Fruit fly (Drosophila melanogaster) whole organism, embryonic: ENCODE data around the gene c12.2.

Experiments
- Abd-B ChIP-seq: fragments of 200-800 bp; sonication (Bioruptor generic); optimal IDR thresholded peaks from 2 replicates; lab custom pipeline; 2018; ENCODE audit warnings: missing biosample characterization, mild to moderate bottlenecking, missing genetic modification characterization, moderate library complexity
- Aef1 ChIP-seq: fragments of 200-800 bp; sonication (Bioruptor generic); IDR thresholded peaks from 3 replicates; pipeline ENCODE4 v1.3.6; 2022; ENCODE audit warnings: missing biosample characterization, missing genetic modification characterization
- BtbVII ChIP-seq: fragments of 200-800 bp; sonication (Bioruptor generic); optimal IDR thresholded peaks from 3 replicates; lab custom pipeline; 2017; ENCODE audit warnings: missing biosample characterization, mild to moderate bottlenecking, missing genetic modification characterization
- CG10431 ChIP-seq: fragments of 200-800 bp; sonication (Bioruptor generic); optimal IDR thresholded peaks from 3 replicates; lab custom pipeline; 2018; ENCODE audit warnings: missing biosample characterization, mild to moderate bottlenecking, missing genetic modification characterization
- CG11247 ChIP-seq: fragments of 200-800 bp; sonication (Bioruptor generic); IDR thresholded peaks from 2 replicates; pipeline ENCODE4 v1.3.6; 2022; ENCODE audit warnings: missing biosample characterization, missing genetic modification characterization
- CG14965 ChIP-seq: fragments of 200-800 bp; sonication (Bioruptor generic); optimal IDR thresholded peaks from 2 replicates; lab custom pipeline; 2016; ENCODE audit warnings: missing biosample characterization, missing genetic modification characterization, borderline replicate concordance
- CG1647 ChIP-seq: fragments of 200-800 bp; sonication (Bioruptor generic); optimal IDR thresholded peaks from 3 replicates; lab custom pipeline; 2016; ENCODE audit warnings: missing biosample characterization, missing genetic modification characterization
- CG17829 ChIP-seq: fragments of 200-800 bp; optimal IDR thresholded peaks from 2 replicates; lab custom pipeline; 2019; ENCODE audit warnings: missing biosample characterization, mild to moderate bottlenecking, missing genetic modification characterization, moderate library complexity
- CG2129 ChIP-seq: fragments of 200-800 bp; sonication (Bioruptor generic); IDR thresholded peaks from 2 replicates; pipeline ENCODE4 v1.3.6; 2022; ENCODE audit warnings: missing biosample characterization, missing genetic modification characterization; ENCODE audit not compliant: partially characterized antibody
- CG2678 ChIP-seq: fragments of 200-800 bp; sonication (Bioruptor generic); optimal IDR thresholded peaks from 3 replicates; lab custom pipeline; 2019; ENCODE audit warnings: missing biosample characterization, mild to moderate bottlenecking, missing genetic modification characterization, moderate library complexity
- CG6813 ChIP-seq: fragments of 200-800 bp; sonication (Bioruptor generic); optimal IDR thresholded peaks from 2 replicates; lab custom pipeline; 2017; ENCODE audit warnings: missing biosample characterization, missing genetic modification characterization, mild to moderate bottlenecking, moderate library complexity, missing genetic modification reagents
- CG7357 ChIP-seq: fragments of 200-800 bp; sonication (Bioruptor generic); IDR thresholded peaks from 3 replicates; pipeline ENCODE4 v1.3.6; 2022; ENCODE audit warnings: missing biosample characterization, missing genetic modification characterization
- CG7987 ChIP-seq: fragments of 200-800 bp; sonication (Bioruptor generic); optimal IDR thresholded peaks from 2 replicates; lab custom pipeline; 2018; ENCODE audit warnings: missing biosample characterization, mild to moderate bottlenecking, missing genetic modification characterization, moderate library complexity
- CG8359 ChIP-seq: fragments of 200-800 bp; sonication (Bioruptor generic); optimal IDR thresholded peaks from 2 replicates; lab custom pipeline; 2017; ENCODE audit warnings: missing biosample characterization, mild to moderate bottlenecking, missing genetic modification characterization, borderline replicate concordance
- CG8388 ChIP-seq: fragments of 200-800 bp; sonication (Bioruptor generic); optimal IDR thresholded peaks from 2 replicates; lab custom pipeline; 2019; ENCODE audit warnings: missing biosample characterization, mild to moderate bottlenecking, missing genetic modification characterization, moderate library complexity
- CoRest ChIP-seq: fragments of 200-800 bp; sonication (Bioruptor generic); optimal IDR thresholded peaks from 3 replicates; lab custom pipeline; 2018; ENCODE audit warnings: missing biosample characterization, mild to moderate bottlenecking, missing genetic modification characterization, moderate library complexity
- CrebB ChIP-seq: fragments of 200-800 bp; sonication (Bioruptor generic); optimal IDR thresholded peaks from 3 replicates; lab custom pipeline; 2018; ENCODE audit warnings: missing biosample characterization, mild to moderate bottlenecking, missing genetic modification characterization
- D19A ChIP-seq: fragments of 200-800 bp; optimal IDR thresholded peaks from 3 replicates; lab custom pipeline; 2019; ENCODE audit warnings: missing biosample characterization, mild to moderate bottlenecking, missing genetic modification characterization, moderate library complexity
- Dip2 ChIP-seq: fragments of 200-800 bp; sonication (Bioruptor generic); IDR thresholded peaks from 2 replicates; pipeline ENCODE4 v1.3.6; 2022; ENCODE audit warnings: missing biosample characterization, missing genetic modification characterization
- Ets65A ChIP-seq: fragments of 200-800 bp; sonication (Bioruptor generic); peaks from one replicate; lab custom pipeline; 2016; ENCODE audit warnings: missing biosample characterization, missing genetic modification characterization
- Fer2 ChIP-seq: fragments of 200-800 bp; sonication (Bioruptor generic); optimal IDR thresholded peaks from 2 replicates; lab custom pipeline; 2018; ENCODE audit warnings: missing biosample characterization, mild to moderate bottlenecking, missing genetic modification characterization, moderate library complexity
- GATAe ChIP-seq: fragments of 200-800 bp; sonication (Bioruptor generic); conservative IDR thresholded peaks from 2 replicates; pipeline ENCODE4 v1.3.6; 2022; ENCODE audit warnings: missing biosample characterization, missing genetic modification characterization
- H2.0 ChIP-seq: fragments of 200-800 bp; sonication (Bioruptor generic); IDR thresholded peaks from 2 replicates; pipeline ENCODE4 v1.3.6; 2022; ENCODE audit warnings: missing biosample characterization, missing genetic modification characterization
- Hmx ChIP-seq: fragments of 200-800 bp; sonication (Bioruptor generic); optimal IDR thresholded peaks from 2 replicates; lab custom pipeline; 2016; ENCODE audit warnings: missing biosample characterization, missing genetic modification characterization
- Hr51 ChIP-seq, 2 experiments: fragments of 200-800 bp; sonication (Bioruptor generic); optimal IDR thresholded peaks; 2 replicates in 1 of 2; 3 replicates in 1 of 2; lab custom pipeline; 2016 to 2018; ENCODE audit warnings: missing biosample characterization in 2 of 2, missing genetic modification characterization in 2 of 2, mild to moderate bottlenecking in 1 of 2, moderate library complexity in 1 of 2
- MESR4 ChIP-seq: fragments of 200-800 bp; sonication (Bioruptor generic); optimal IDR thresholded peaks from 2 replicates; lab custom pipeline; 2018; ENCODE audit warnings: missing biosample characterization, mild to moderate bottlenecking, missing genetic modification characterization, moderate library complexity
- PHDP ChIP-seq: fragments of 200-800 bp; sonication (Bioruptor generic); optimal IDR thresholded peaks from 3 replicates; lab custom pipeline; 2018; ENCODE audit warnings: missing biosample characterization, mild to moderate bottlenecking, missing genetic modification characterization, moderate library complexity
- Ptx1 ChIP-seq: fragments of 200-800 bp; sonication (Bioruptor generic); IDR thresholded peaks from 2 replicates; pipeline ENCODE4 v1.3.6; 2022; ENCODE audit warnings: missing biosample characterization, missing genetic modification characterization
- Xrp1 ChIP-seq: fragments of 200-800 bp; sonication (Bioruptor generic); IDR thresholded peaks from 2 replicates; pipeline ENCODE4 v1.3.6; 2022; ENCODE audit warnings: missing biosample characterization, missing genetic modification characterization
- ab ChIP-seq: fragments of 200-800 bp; sonication (Bioruptor generic); optimal IDR thresholded peaks from 2 replicates; lab custom pipeline; 2016; ENCODE audit warnings: missing biosample characterization, missing genetic modification characterization
- al ChIP-seq: fragments of 200-800 bp; sonication (Bioruptor generic); IDR thresholded peaks from 2 replicates; pipeline ENCODE4 v1.3.6; 2022; ENCODE audit warnings: missing biosample characterization, missing genetic modification characterization
- az2 ChIP-seq: fragments of 200-800 bp; sonication (Bioruptor generic); optimal IDR thresholded peaks from 3 replicates; lab custom pipeline; 2016; ENCODE audit warnings: missing biosample characterization, missing genetic modification characterization
- cad ChIP-seq: fragments of >200 bp; optimal IDR thresholded peaks from 2 replicates; lab custom pipeline; 2017; ENCODE audit warnings: missing biosample characterization, missing genetic modification characterization
- cas ChIP-seq: fragments of 200-800 bp; sonication (Bioruptor generic); IDR thresholded peaks from 2 replicates; pipeline ENCODE4 v1.3.6; 2022; ENCODE audit warnings: missing biosample characterization, missing genetic modification characterization
- cato ChIP-seq: fragments of 200-800 bp; sonication (Bioruptor generic); optimal IDR thresholded peaks from 2 replicates; lab custom pipeline; 2016; ENCODE audit warnings: missing biosample characterization, missing genetic modification characterization, borderline replicate concordance
- dm ChIP-seq: fragments of 200-800 bp; sonication (Bioruptor generic); optimal IDR thresholded peaks from 3 replicates; lab custom pipeline; 2016; ENCODE audit warnings: missing biosample characterization, missing genetic modification characterization
- exex ChIP-seq: fragments of 200-800 bp; sonication (Bioruptor generic); optimal IDR thresholded peaks from 4 replicates; lab custom pipeline; 2018; ENCODE audit warnings: missing biosample characterization, mild to moderate bottlenecking, missing genetic modification characterization, moderate library complexity
- fd3F ChIP-seq: fragments of 200-800 bp; sonication (Bioruptor generic); optimal IDR thresholded peaks from 2 replicates; lab custom pipeline; 2018; ENCODE audit warnings: missing biosample characterization, mild to moderate bottlenecking, missing genetic modification characterization, moderate library complexity
- gcm2 ChIP-seq: fragments of 200-800 bp; sonication (Bioruptor generic); optimal IDR thresholded peaks from 2 replicates; lab custom pipeline; 2016; ENCODE audit warnings: missing biosample characterization, missing genetic modification characterization
- hkb ChIP-seq, 2 experiments: fragments of 200-800 bp in 1 of 2; fragments of >200 bp in 1 of 2; sonication (Bioruptor generic) in 1 of 2; IDR thresholded peaks in 1 of 2; optimal IDR thresholded peaks in 1 of 2; 2 replicates each; pipeline versions ENCODE4 v1.3.6 to Lab custom; 2017 to 2022; ENCODE audit warnings: missing biosample characterization in 1 of 2, missing genetic modification characterization in 1 of 2
- kay ChIP-seq: fragments of 200-800 bp; sonication (Bioruptor generic); optimal IDR thresholded peaks from 2 replicates; lab custom pipeline; 2016; ENCODE audit warnings: missing biosample characterization, missing genetic modification characterization
- nau ChIP-seq: fragments of 200-800 bp; sonication (Bioruptor generic); optimal IDR thresholded peaks from 3 replicates; lab custom pipeline; 2017; ENCODE audit warnings: missing biosample characterization, mild to moderate bottlenecking, missing genetic modification characterization, missing genetic modification reagents
- onecut ChIP-seq: fragments of 200-800 bp; sonication (Bioruptor generic); IDR thresholded peaks from 2 replicates; pipeline ENCODE4 v1.3.6; 2022; ENCODE audit warnings: missing biosample characterization, missing genetic modification characterization
- prd ChIP-seq, 3 experiments: fragments of >200 bp in 2 of 3; fragments of 200-800 bp in 1 of 3; sonication (Bioruptor generic) in 1 of 3; optimal IDR thresholded peaks in 2 of 3; IDR thresholded peaks in 1 of 3; 2 replicates in 2 of 3; 3 replicates in 1 of 3; pipeline versions ENCODE4 v1.3.6 to Lab custom; 2017 to 2022; ENCODE audit warnings: missing biosample characterization in 1 of 3, missing genetic modification characterization in 1 of 3
- seq ChIP-seq: fragments of 200-800 bp; sonication (Bioruptor generic); IDR thresholded peaks from 2 replicates; pipeline ENCODE4 v1.3.6; 2022; ENCODE audit warnings: missing biosample characterization, missing genetic modification characterization
- sim ChIP-seq: fragments of 200-800 bp; sonication (Bioruptor generic); IDR thresholded peaks from 2 replicates; pipeline ENCODE4 v1.3.6; 2022; ENCODE audit warnings: missing biosample characterization, missing genetic modification characterization
- sima ChIP-seq: fragments of 200-800 bp; sonication (Bioruptor generic); optimal IDR thresholded peaks from 2 replicates; lab custom pipeline; 2016; ENCODE audit warnings: missing biosample characterization, missing genetic modification characterization
- stc ChIP-seq: fragments of 200-800 bp; sonication (Bioruptor generic); IDR thresholded peaks from 2 replicates; pipeline ENCODE4 v1.3.6; 2022; ENCODE audit warnings: missing biosample characterization, missing genetic modification characterization
- tx ChIP-seq: fragments of 200-800 bp; sonication (Bioruptor generic); optimal IDR thresholded peaks from 2 replicates; lab custom pipeline; 2016; ENCODE audit warnings: missing biosample characterization, missing genetic modification characterization
- unc-4 ChIP-seq: fragments of 200-800 bp; sonication (Bioruptor generic); IDR thresholded peaks from 2 replicates; pipeline ENCODE4 v1.3.6; 2022; ENCODE audit warnings: missing biosample characterization, missing genetic modification characterization; ENCODE audit not compliant: partially characterized antibody

c12.2 gene

DNA sequence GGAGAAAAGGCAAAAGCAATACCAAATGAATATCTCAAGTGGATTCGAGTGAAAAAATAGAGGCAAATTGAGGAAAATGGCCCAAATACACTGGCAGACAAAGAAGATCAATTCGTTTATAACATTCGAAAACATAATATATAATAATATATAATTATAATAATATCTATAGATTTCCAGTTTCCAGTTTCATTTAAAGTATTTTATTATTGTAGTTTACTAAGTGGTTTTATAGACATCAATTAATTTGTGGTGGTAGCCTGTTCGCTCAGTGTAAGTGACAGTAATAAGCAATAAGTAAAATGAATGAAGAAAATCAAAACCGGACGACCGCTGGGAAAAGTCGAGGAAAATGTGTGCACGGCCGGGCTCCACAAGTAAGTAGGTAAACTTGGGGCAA is 31.1 kb downstream of the c12.2 start (continued):
- TF ChIP-seq az2 (GFP tag; lab: Kevin White, UChicago) (peak; percentile 4), BtbVII (GFP tag; lab: Kevin White, UChicago) (no peak), CG2129 (no peak), sima (no peak), Fer2 (tag; lab: Kevin White, UChicago) (no peak), H2.0 (GFP tag; lab: Robert Waterston, UW) (no peak), stc (GFP tag; lab: Robert Waterston, UW) (peak; percentile 41; the same call in 1 of the 2 replicates), seq (0 out of 2 replicates have a peak, but pooled peaks have one; percentile 41), sim (GFP tag; lab: Robert Waterston, UW) (no peak), CG17829 (tag; lab: Kevin White, UChicago) (peak; percentile 48), al (GFP tag; lab: Robert Waterston, UW) (peak; percentile 32; the same call in 1 of the 2 replicates), unc-4 (GFP tag; lab: Robert Waterston, UW) (no peak), hkb (optimal IDR thresholded peaks at IDR 0.05; lab: Kevin White, UChicago) (no peak), hkb (GFP tag; IDR thresholded peaks at IDR 0.05; lab: Robert Waterston, UW) (no peak; the same call in 1 of the 2 replicates), CG7987 (GFP tag; lab: Kevin White, UChicago) (no peak), CG8359 (GFP tag; lab: Kevin White, UChicago) (no peak), dm (GFP tag; lab: Kevin White, UChicago) (no peak), prd (optimal IDR thresholded peaks at IDR 0.05; lab: Kevin White, UChicago) (no peak), prd (GFP tag; IDR thresholded peaks at IDR 0.05; lab: Robert Waterston, UW) (peak; percentile 60), CoRest (tag; lab: Kevin White, UChicago) (peak; percentile 59), Abd-B (peak; percentile 16), CG8388 (GFP tag; lab: Kevin White, UChicago) (peak; percentile 59), onecut (GFP tag; lab: Robert Waterston, UW) (no peak), Hr51 (GFP tag; optimal IDR thresholded peaks at IDR 0.05; lab: Kevin White, UChicago) (peak in 1 of 2 experiments; percentile 68), PHDP (peak; percentile 60), MESR4 (GFP tag; lab: Kevin White, UChicago) (no peak), ab (GFP tag; lab: Kevin White, UChicago) (no peak), D19A (tag; lab: Kevin White, UChicago) (peak; percentile 40), Dip2 (GFP tag; lab: Robert Waterston, UW) (no peak), Xrp1 (GFP tag; lab: Robert Waterston, UW) (peak; percentile 22; the same call in 1 of the 2 replicates), CrebB (tag; lab: Kevin White, UChicago) (no peak), fd3F (GFP tag; lab: Kevin White, UChicago) (peak; percentile 22), gcm2 (GFP tag; lab: Kevin White, UChicago) (no peak), CG2678 (peak; percentile 69), CG7357 (GFP tag; lab: Robert Waterston, UW) (no peak), CG14965 (GFP tag; lab: Kevin White, UChicago) (no peak), CG10431 (GFP tag; lab: Kevin White, UChicago) (no peak), GATAe (GFP tag; lab: Robert Waterston, UW) (no peak), cato (GFP tag; lab: Kevin White, UChicago) (no peak), Aef1 (GFP tag; lab: Robert Waterston, UW) (no peak), nau (GFP tag; lab: Kevin White, UChicago) (no peak), tx (GFP tag; lab: Kevin White, UChicago) (no peak), CG11247 (no peak), CG6813 (GFP tag; lab: Kevin White, UChicago) (peak; percentile 22), Ets65A (peak; percentile 35), cad (GFP tag; lab: Kevin White, UChicago) (no peak), cas (GFP tag; lab: Robert Waterston, UW) (no peak), exex (no peak), Ptx1 (GFP tag; lab: Robert Waterston, UW) (peak; percentile 64), Hmx (GFP tag; lab: Kevin White, UChicago) (no peak), kay (no peak), CG1647 (GFP tag; lab: Kevin White, UChicago) (no peak)
